Worm (Caenorhabditis elegans): ENCODE measurements around the gene srj-37.

DNA sequence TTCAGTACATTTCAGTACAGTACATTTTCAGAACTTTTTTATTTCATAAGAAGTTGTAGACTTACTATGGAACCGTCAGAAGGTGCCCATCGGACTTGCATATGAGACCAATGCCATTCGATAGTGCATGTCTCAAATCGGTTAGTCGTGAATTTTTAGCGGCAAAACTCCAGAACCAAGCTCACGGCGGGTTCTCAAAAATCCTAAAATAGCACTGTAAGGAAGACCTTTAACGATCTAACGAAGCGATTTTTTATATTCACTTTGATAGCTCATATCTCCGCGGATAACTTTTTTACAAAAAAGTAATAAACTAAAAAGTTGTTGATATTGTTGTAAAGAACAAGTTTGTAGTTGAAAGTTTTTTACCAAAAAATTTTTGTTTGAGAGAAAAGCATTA lies 35.8 kb downstream of the srj-37 start, which contains the start of gene sru-25:
- TF ChIP-seq tbx-7 (tag; optimal IDR thresholded peaks at IDR 0.05): no peak
- TF ChIP-seq elt-2 (tag; optimal IDR thresholded peaks at IDR 0.05): no peak
- no peak for TF ChIP-seq unc-86 (tag; optimal IDR thresholded peaks at IDR 0.05)
- TF ChIP-seq zip-5 (tag; optimal IDR thresholded peaks at IDR 0.05): no peak
- no peak for TF ChIP-seq ceh-45 (GFP tag; IDR thresholded peaks at IDR 0.05)
- no peak for TF ChIP-seq ets-4 (tag; optimal IDR thresholded peaks at IDR 0.05)
- TF ChIP-seq Y22D7AL.16 (tag; optimal IDR thresholded peaks at IDR 0.05): no peak
- no peak for TF ChIP-seq ceh-6 (GFP tag; optimal IDR thresholded peaks at IDR 0.05)
- TF ChIP-seq C38D4.7 (GFP tag; optimal IDR thresholded peaks at IDR 0.05): no peak

Data from whole organism, late embryonic.